Fruit fly (Drosophila melanogaster) whole organism, embryonic: ENCODE measurements around the gene miple2.

Experiments used
- Bdp1 ChIP-seq: fragments of 200-800 bp; sonication (Bioruptor generic); optimal IDR thresholded peaks from 3 replicates; lab custom pipeline; 2016; ENCODE audit warnings: missing biosample characterization, missing genetic modification characterization
- C15 ChIP-seq: fragments of 200-800 bp; sonication (Bioruptor generic); IDR thresholded peaks from 3 replicates; pipeline ENCODE4 v1.3.6; 2022; ENCODE audit warnings: missing biosample characterization, missing genetic modification characterization
- CG1024 ChIP-seq: fragments of 200-800 bp; sonication (Bioruptor generic); IDR thresholded peaks from 2 replicates; pipeline ENCODE4 v1.3.6; 2022; ENCODE audit warnings: missing biosample characterization, missing genetic modification characterization
- CG11085 ChIP-seq: fragments of 200-800 bp; sonication (Bioruptor generic); IDR thresholded peaks from 2 replicates; pipeline ENCODE4 v1.3.6; 2022; ENCODE audit warnings: missing biosample characterization, missing genetic modification characterization
- CG11247 ChIP-seq: fragments of 200-800 bp; sonication (Bioruptor generic); IDR thresholded peaks from 2 replicates; pipeline ENCODE4 v1.3.6; 2022; ENCODE audit warnings: missing biosample characterization, missing genetic modification characterization
- CG11456 ChIP-seq: fragments of 200-800 bp; sonication (Bioruptor generic); IDR thresholded peaks from 3 replicates; pipeline ENCODE4 v1.3.6; 2022; ENCODE audit warnings: missing biosample characterization, missing genetic modification characterization
- CG12071 ChIP-seq: fragments of 200-800 bp; sonication (Bioruptor generic); optimal IDR thresholded peaks from 3 replicates; lab custom pipeline; 2018; ENCODE audit warnings: missing biosample characterization, mild to moderate bottlenecking, missing genetic modification characterization
- CG13296 ChIP-seq: fragments of 200-800 bp; sonication (Bioruptor generic); optimal IDR thresholded peaks from 3 replicates; lab custom pipeline; 2018; ENCODE audit warnings: missing biosample characterization, mild to moderate bottlenecking, missing genetic modification characterization
- CG16779 ChIP-seq: fragments of 200-800 bp; sonication (Bioruptor generic); IDR thresholded peaks from 2 replicates; pipeline ENCODE4 v1.3.6; 2022; ENCODE audit warnings: missing biosample characterization, missing genetic modification characterization
- CG17385 ChIP-seq: fragments of 200-800 bp; sonication (Bioruptor generic); optimal IDR thresholded peaks from 3 replicates; lab custom pipeline; 2018; ENCODE audit warnings: missing biosample characterization, mild to moderate bottlenecking, missing genetic modification characterization
- CG18262 ChIP-seq: fragments of 200-800 bp; optimal IDR thresholded peaks from 3 replicates; lab custom pipeline; 2019; ENCODE audit warnings: missing biosample characterization, mild to moderate bottlenecking, missing genetic modification characterization, moderate library complexity
- CG18619 ChIP-seq: fragments of 200-800 bp; sonication (Bioruptor generic); optimal IDR thresholded peaks from 3 replicates; lab custom pipeline; 2017; ENCODE audit warnings: missing biosample characterization, mild to moderate bottlenecking, missing genetic modification characterization
- CG2129 ChIP-seq: fragments of 200-800 bp; sonication (Bioruptor generic); IDR thresholded peaks from 2 replicates; pipeline ENCODE4 v1.3.6; 2022; ENCODE audit warnings: missing biosample characterization, missing genetic modification characterization; ENCODE audit not compliant: partially characterized antibody
- CG32767 ChIP-seq: fragments of 200-800 bp; sonication (Bioruptor generic); IDR thresholded peaks from 2 replicates; pipeline ENCODE4 v1.3.6; 2022; ENCODE audit warnings: missing biosample characterization, missing genetic modification characterization
- CG4328 ChIP-seq: fragments of 200-800 bp; sonication (Bioruptor generic); optimal IDR thresholded peaks from 3 replicates; lab custom pipeline; 2017; ENCODE audit warnings: missing biosample characterization, missing genetic modification reagents, missing genetic modification characterization
- CG5953 ChIP-seq: fragments of 200-800 bp; sonication (Bioruptor generic); IDR thresholded peaks from 2 replicates; pipeline ENCODE4 v1.3.6; 2022; ENCODE audit warnings: missing biosample characterization, missing genetic modification characterization
- CG6791 ChIP-seq: fragments of 200-800 bp; sonication (Bioruptor generic); IDR thresholded peaks from 3 replicates; pipeline ENCODE4 v1.3.6; 2022; ENCODE audit warnings: missing biosample characterization, missing genetic modification characterization; ENCODE audit not compliant: partially characterized antibody
- CG7556 ChIP-seq: fragments of 200-800 bp; sonication (Bioruptor generic); optimal IDR thresholded peaks from 2 replicates; lab custom pipeline; 2017; ENCODE audit warnings: missing biosample characterization, mild to moderate bottlenecking, missing genetic modification characterization
- D19A ChIP-seq: fragments of 200-800 bp; optimal IDR thresholded peaks from 3 replicates; lab custom pipeline; 2019; ENCODE audit warnings: missing biosample characterization, mild to moderate bottlenecking, missing genetic modification characterization, moderate library complexity
- Dbx ChIP-seq: fragments of 200-800 bp; sonication (Bioruptor generic); IDR thresholded peaks from 3 replicates; pipeline ENCODE4 v1.3.6; 2022; ENCODE audit warnings: missing biosample characterization, missing genetic modification characterization
- Doc2 ChIP-seq: fragments of 200-800 bp; sonication (Bioruptor generic); IDR thresholded peaks from 2 replicates; pipeline ENCODE4 v1.3.6; 2022; ENCODE audit warnings: missing biosample characterization, missing genetic modification characterization
- HmgZ ChIP-seq: fragments of 200-800 bp; sonication (Bioruptor generic); optimal IDR thresholded peaks from 2 replicates; lab custom pipeline; 2018; ENCODE audit warnings: missing biosample characterization, mild to moderate bottlenecking, missing genetic modification characterization
- MESR4 ChIP-seq: fragments of 200-800 bp; sonication (Bioruptor generic); optimal IDR thresholded peaks from 2 replicates; lab custom pipeline; 2018; ENCODE audit warnings: missing biosample characterization, mild to moderate bottlenecking, missing genetic modification characterization, moderate library complexity
- Max ChIP-seq: fragments of 200-800 bp; sonication (Bioruptor generic); optimal IDR thresholded peaks from 2 replicates; lab custom pipeline; 2016; ENCODE audit warnings: missing biosample characterization, mild to moderate bottlenecking, missing genetic modification characterization
- Meics ChIP-seq: fragments of 200-800 bp; sonication (Bioruptor generic); optimal IDR thresholded peaks from 2 replicates; lab custom pipeline; 2017; ENCODE audit warnings: missing biosample characterization, mild to moderate bottlenecking, missing genetic modification characterization
- NC2α ChIP-seq: fragments of 200-800 bp; sonication (Bioruptor generic); optimal IDR thresholded peaks from 2 replicates; lab custom pipeline; 2016; ENCODE audit warnings: missing biosample characterization, missing genetic modification characterization
- Nf-YC ChIP-seq: fragments of 200-800 bp; optimal IDR thresholded peaks from 3 replicates; lab custom pipeline; 2019; ENCODE audit warnings: missing biosample characterization, mild to moderate bottlenecking, missing genetic modification characterization, moderate library complexity
- Optix ChIP-seq: fragments of 200-800 bp; sonication (Bioruptor generic); IDR thresholded peaks from 3 replicates; pipeline ENCODE4 v1.3.6; 2022; ENCODE audit warnings: missing biosample characterization, missing genetic modification characterization
- Tbp ChIP-seq: fragments of >200 bp; optimal IDR thresholded peaks from 2 replicates; lab custom pipeline; 2018; ENCODE audit warnings: missing biosample characterization, missing genetic modification characterization
- abd-A ChIP-seq: fragments of 200-800 bp; sonication (Bioruptor generic); optimal IDR thresholded peaks from 3 replicates; lab custom pipeline; 2019; ENCODE audit warnings: missing biosample characterization, mild to moderate bottlenecking, missing genetic modification characterization, moderate library complexity
- amos ChIP-seq: fragments of 200-800 bp; sonication (Bioruptor generic); IDR thresholded peaks from 2 replicates; pipeline ENCODE4 v1.3.6; 2022; ENCODE audit warnings: missing biosample characterization, missing genetic modification characterization; ENCODE audit not compliant: partially characterized antibody
- ato ChIP-seq: fragments of 200-800 bp; sonication (Bioruptor generic); IDR thresholded peaks from 2 replicates; pipeline ENCODE4 v1.3.6; 2022; ENCODE audit warnings: missing biosample characterization, missing genetic modification characterization; ENCODE audit not compliant: partially characterized antibody
- bbx ChIP-seq: fragments of 200-800 bp; sonication (Bioruptor generic); IDR thresholded peaks from 2 replicates; pipeline ENCODE4 v1.3.6; 2022; ENCODE audit warnings: missing biosample characterization, missing genetic modification characterization; ENCODE audit not compliant: partially characterized antibody
- ci ChIP-seq: fragments of 200-800 bp; sonication (Bioruptor generic); IDR thresholded peaks from 3 replicates; pipeline ENCODE4 v1.3.6; 2022; ENCODE audit warnings: missing biosample characterization, missing genetic modification characterization
- ewg ChIP-seq: fragments of 200-800 bp; sonication (Bioruptor generic); optimal IDR thresholded peaks from 3 replicates; lab custom pipeline; 2017; ENCODE audit warnings: mild to moderate bottlenecking, missing biosample characterization, missing genetic modification reagents, missing genetic modification characterization
- fd3F ChIP-seq: fragments of 200-800 bp; sonication (Bioruptor generic); optimal IDR thresholded peaks from 2 replicates; lab custom pipeline; 2018; ENCODE audit warnings: missing biosample characterization, mild to moderate bottlenecking, missing genetic modification characterization, moderate library complexity
- gro ChIP-seq: fragments of 200-800 bp; sonication (Bioruptor generic); optimal IDR thresholded peaks from 2 replicates; lab custom pipeline; 2016; ENCODE audit warnings: missing biosample characterization, missing genetic modification characterization
- ken ChIP-seq: fragments of 200-800 bp; sonication (Bioruptor generic); IDR thresholded peaks from 3 replicates; pipeline ENCODE4 v1.3.6; 2022; ENCODE audit warnings: missing biosample characterization, missing genetic modification characterization
- lab ChIP-seq: fragments of 200-800 bp; sonication (Bioruptor generic); optimal IDR thresholded peaks from 3 replicates; lab custom pipeline; 2017; ENCODE audit warnings: missing biosample characterization, missing genetic modification characterization, mild to moderate bottlenecking, moderate library complexity, missing genetic modification reagents
- nerfin-2 ChIP-seq: fragments of 200-800 bp; sonication (Bioruptor generic); IDR thresholded peaks from 2 replicates; pipeline ENCODE4 v1.3.6; 2022; ENCODE audit warnings: missing biosample characterization, missing genetic modification characterization; ENCODE audit not compliant: partially characterized antibody
- onecut ChIP-seq: fragments of 200-800 bp; sonication (Bioruptor generic); IDR thresholded peaks from 2 replicates; pipeline ENCODE4 v1.3.6; 2022; ENCODE audit warnings: missing biosample characterization, missing genetic modification characterization
- otp ChIP-seq: fragments of 200-800 bp; sonication (Bioruptor generic); IDR thresholded peaks from 3 replicates; pipeline ENCODE4, ENCODE4 v1.3.6; 2022; ENCODE audit warnings: missing biosample characterization, missing genetic modification characterization
- pan ChIP-seq, 4 experiments: fragments of >200 bp in 3 of 4; fragments of 200-800 bp in 1 of 4; sonication (Bioruptor generic) in 1 of 4; optimal IDR thresholded peaks in 3 of 4; IDR thresholded peaks in 1 of 4; 2 replicates each; pipeline versions ENCODE4 v1.3.6 to Lab custom; 2017 to 2022; ENCODE audit warnings: missing biosample characterization in 2 of 4, missing genetic modification characterization in 2 of 4, mixed read lengths in 1 of 4
- scrt ChIP-seq: fragments of 200-800 bp; sonication (Bioruptor generic); optimal IDR thresholded peaks from 2 replicates; lab custom pipeline; 2018; ENCODE audit warnings: missing biosample characterization, mild to moderate bottlenecking, missing genetic modification characterization, moderate library complexity
- seq ChIP-seq: fragments of 200-800 bp; sonication (Bioruptor generic); IDR thresholded peaks from 2 replicates; pipeline ENCODE4 v1.3.6; 2022; ENCODE audit warnings: missing biosample characterization, missing genetic modification characterization
- unpg ChIP-seq: fragments of 200-800 bp; sonication (Bioruptor generic); optimal IDR thresholded peaks from 3 replicates; lab custom pipeline; 2018; ENCODE audit warnings: missing biosample characterization, mild to moderate bottlenecking, missing genetic modification characterization, moderate library complexity

miple2 gene

dm6 chr3L:224004-224951, 46.7 kb upstream of the miple2 start (continued):
- TF ChIP-seq unpg (GFP tag; lab: Kevin White, UChicago) (peak; percentile 32), amos (GFP tag; lab: Robert Waterston, UW) (peak; percentile 49; the same call in 1 of the 2 replicates), abd-A (peak; percentile 82), CG11247 (peak; percentile 51; the same call in 1 of the 2 replicates), CG18262 (tag; lab: Kevin White, UChicago) (no peak), onecut (peak; percentile 3; the same call in 1 of the 2 replicates), nerfin-2 (0 out of 2 replicates have a peak, but pooled peaks have one; percentile 29), D19A (no peak), otp (GFP tag; lab: Robert Waterston, UW) (peak; percentile 10; the same call in 1 of the 3 replicates), bbx (GFP tag; lab: Robert Waterston, UW) (peak; percentile 64), Tbp (GFP tag; lab: Kevin White, UChicago) (peak; percentile 82), CG16779 (GFP tag; lab: Robert Waterston, UW) (peak; percentile 46; the same call in 1 of the 2 replicates), CG5953 (GFP tag; lab: Robert Waterston, UW) (peak; percentile 55; the same call in 1 of the 2 replicates), Bdp1 (GFP tag; lab: Kevin White, UChicago) (peak; percentile 20), CG4328 (peak; percentile 17), MESR4 (GFP tag; lab: Kevin White, UChicago) (peak; percentile 99), ci (GFP tag; lab: Robert Waterston, UW) (peak; percentile 55), CG11085 (GFP tag; lab: Robert Waterston, UW) (peak; percentile 5; the same call in 1 of the 2 replicates), CG13296 (GFP tag; lab: Kevin White, UChicago) (peak; percentile 13), fd3F (GFP tag; lab: Kevin White, UChicago) (no peak), lab (GFP tag; lab: Kevin White, UChicago) (peak; percentile 16), Meics (GFP tag; lab: Kevin White, UChicago) (peak; percentile 31), CG17385 (GFP tag; lab: Kevin White, UChicago) (no peak), HmgZ (tag; lab: Kevin White, UChicago) (peak; percentile 2), NC2α (GFP tag; lab: Kevin White, UChicago) (peak; percentile 19), CG2129 (GFP tag; lab: Robert Waterston, UW) (no peak), gro (GFP tag; lab: Kevin White, UChicago) (peak; percentile 47), scrt (GFP tag; lab: Kevin White, UChicago) (peak; percentile 98), C15 (GFP tag; lab: Robert Waterston, UW) (peak; percentile 9; the same call in 1 of the 3 replicates), CG32767 (GFP tag; lab: Robert Waterston, UW) (peak; percentile 91), ewg (GFP tag; lab: Kevin White, UChicago) (peak; percentile 76), Doc2 (no peak), CG1024 (GFP tag; lab: Robert Waterston, UW) (peak; percentile 6; the same call in 1 of the 2 replicates), CG11456 (GFP tag; lab: Robert Waterston, UW) (peak; percentile 57; the same call in 2 of the 3 replicates), CG6791 (peak; percentile 54; the same call in 2 of the 3 replicates), seq (GFP tag; lab: Robert Waterston, UW) (peak; percentile 43; the same call in 1 of the 2 replicates), CG7556 (GFP tag; lab: Kevin White, UChicago) (no peak), Nf-YC (tag; lab: Kevin White, UChicago) (peak; percentile 24), Dbx (GFP tag; lab: Robert Waterston, UW) (peak; percentile 25), Optix (GFP tag; lab: Robert Waterston, UW) (peak; percentile 48; the same call in 1 of the 3 replicates), pan (optimal IDR thresholded peaks at IDR 0.05; lab: Kevin White, UChicago) (no peak), pan (GFP tag; optimal IDR thresholded peaks at IDR 0.05 in 1 of 2, IDR thresholded peaks at IDR 0.05 in 1 of 2) (peak in 1 of 2 experiments; percentile 48), CG18619 (GFP tag; lab: Kevin White, UChicago) (peak; percentile 52), Max (GFP tag; lab: Kevin White, UChicago) (no peak), CG12071 (GFP tag; lab: Kevin White, UChicago) (peak; percentile 3), ken (GFP tag; lab: Robert Waterston, UW) (peak; percentile 9; the same call in 2 of the 3 replicates), ato (GFP tag; lab: Robert Waterston, UW) (peak; percentile 48)
